Fruit fly (Drosophila melanogaster) whole organism, pupa: ENCODE results near the gene CG10254.

Source experiments
- CG10348 ChIP-seq: fragments of 200-800 bp; sonication (Bioruptor generic); IDR thresholded peaks from 2 replicates; pipeline ENCODE4 v1.3.6; 2022; ENCODE audit warnings: missing biosample characterization, missing genetic modification characterization
- CG12605 ChIP-seq: fragments of 200-800 bp; sonication (Bioruptor generic); IDR thresholded peaks from 2 replicates; pipeline ENCODE4 v1.3.6; 2022; ENCODE audit warnings: missing biosample characterization, missing genetic modification characterization
- CG13204 ChIP-seq: fragments of 200-800 bp; sonication (Bioruptor generic); optimal IDR thresholded peaks from 2 replicates; lab custom pipeline; 2018; ENCODE audit warnings: missing biosample characterization, mild to moderate bottlenecking, missing genetic modification characterization, moderate library complexity
- CG14655 ChIP-seq: fragments of 200-800 bp; sonication (Bioruptor generic); optimal IDR thresholded peaks from 3 replicates; lab custom pipeline; 2017; ENCODE audit warnings: mild to moderate bottlenecking, missing biosample characterization, missing genetic modification reagents, missing genetic modification characterization
- CG15710 ChIP-seq: fragments of 200-800 bp; sonication (Bioruptor generic); optimal IDR thresholded peaks from 2 replicates; lab custom pipeline; 2018; ENCODE audit warnings: missing biosample characterization, mild to moderate bottlenecking, missing genetic modification characterization, moderate library complexity
- CG17806 ChIP-seq: fragments of 200-800 bp; sonication (Bioruptor generic); optimal IDR thresholded peaks from 2 replicates; lab custom pipeline; 2018; ENCODE audit warnings: missing biosample characterization, mild to moderate bottlenecking, missing genetic modification characterization, moderate library complexity
- CG32121 ChIP-seq: fragments of 200-800 bp; sonication (Bioruptor generic); IDR thresholded peaks from 2 replicates; pipeline ENCODE4 v1.3.6; 2022; ENCODE audit warnings: missing biosample characterization, missing genetic modification characterization
- CG34367 ChIP-seq: fragments of 200-800 bp; sonication (Bioruptor generic); optimal IDR thresholded peaks from 2 replicates; lab custom pipeline; 2018; ENCODE audit warnings: missing biosample characterization, mild to moderate bottlenecking, missing genetic modification characterization
- CG4496 ChIP-seq: fragments of 200-800 bp; sonication (Bioruptor generic); IDR thresholded peaks from 3 replicates; pipeline ENCODE4 v1.3.6; 2022; ENCODE audit warnings: missing biosample characterization, missing genetic modification characterization
- CG8159 ChIP-seq: fragments of 200-800 bp; sonication (Bioruptor generic); optimal IDR thresholded peaks from 3 replicates; lab custom pipeline; 2018; ENCODE audit warnings: missing biosample characterization, mild to moderate bottlenecking, missing genetic modification characterization, moderate library complexity
- CG8301 ChIP-seq: fragments of 200-800 bp; sonication (Bioruptor generic); optimal IDR thresholded peaks from 2 replicates; lab custom pipeline; 2018; ENCODE audit warnings: missing biosample characterization, mild to moderate bottlenecking, missing genetic modification characterization
- CG9948 ChIP-seq: fragments of 200-800 bp; sonication (Bioruptor generic); optimal IDR thresholded peaks from 2 replicates; lab custom pipeline; 2018; ENCODE audit warnings: missing biosample characterization, mild to moderate bottlenecking, missing genetic modification characterization, moderate library complexity
- D1 ChIP-seq: fragments of 200-800 bp; sonication (Bioruptor generic); optimal IDR thresholded peaks from 2 replicates; lab custom pipeline; 2018; ENCODE audit warnings: missing biosample characterization, mild to moderate bottlenecking, missing genetic modification characterization, moderate library complexity
- EcR ChIP-seq: fragments of 200-800 bp; sonication (Bioruptor generic); optimal IDR thresholded peaks from 3 replicates; lab custom pipeline; 2019; ENCODE audit warnings: missing biosample characterization, missing genetic modification characterization, mild to moderate bottlenecking, moderate library complexity, missing genetic modification reagents
- Ets98B ChIP-seq: fragments of 200-800 bp; sonication (Bioruptor generic); IDR thresholded peaks from 2 replicates; pipeline ENCODE4 v1.3.6; 2022; ENCODE audit warnings: missing biosample characterization, missing genetic modification characterization
- Pif1A ChIP-seq: fragments of 200-800 bp; sonication (Bioruptor generic); optimal IDR thresholded peaks from 3 replicates; lab custom pipeline; 2016; ENCODE audit warnings: missing biosample characterization, missing genetic modification characterization
- Pif1B ChIP-seq: fragments of 200-800 bp; sonication (Bioruptor generic); optimal IDR thresholded peaks from 3 replicates; lab custom pipeline; 2016; ENCODE audit warnings: missing biosample characterization, missing genetic modification characterization
- Snoo ChIP-seq: fragments of 200-800 bp; sonication (Bioruptor generic); optimal IDR thresholded peaks from 3 replicates; lab custom pipeline; 2017; ENCODE audit warnings: missing biosample characterization, mild to moderate bottlenecking, missing genetic modification characterization, inconsistent platforms
- fd96Ca ChIP-seq: fragments of 200-800 bp; sonication (Bioruptor generic); IDR thresholded peaks from 3 replicates; pipeline ENCODE4 v1.3.6; 2022; ENCODE audit warnings: missing biosample characterization, missing genetic modification characterization
- gl ChIP-seq: fragments of 200-800 bp; sonication (Bioruptor generic); optimal IDR thresholded peaks from 2 replicates; lab custom pipeline; 2018; ENCODE audit warnings: missing biosample characterization, mild to moderate bottlenecking, missing genetic modification characterization
- rn ChIP-seq: fragments of 200-800 bp; sonication (Bioruptor generic); IDR thresholded peaks from 2 replicates; pipeline ENCODE4 v1.3.6; 2022; ENCODE audit warnings: missing biosample characterization, missing genetic modification characterization

The CG10254 gene

dm6 chr3R:23694579-23695033 is at the start of gene CG10254:
Gene CG10254 (minus strand): TSS chr3R:23694983.
- TF ChIP-seq CG10348 (GFP tag; lab: Robert Waterston, UW), result no peak

dm6 chr3R:23740968-23741367 is 46.2 kb upstream of the CG10254 start:
- no peak for TF ChIP-seq CG9948 (tag; lab: Kevin White, UChicago)
- TF ChIP-seq Snoo, result no peak
- TF ChIP-seq CG4496 (GFP tag; lab: Robert Waterston, UW), result no peak
- TF ChIP-seq CG34367 (tag; lab: Kevin White, UChicago), result no peak
- TF ChIP-seq, all 21 proteins: peak for 0

dm6 chr3R:23737676-23738574 is 43.1 kb upstream of the CG10254 start:
- no peak for TF ChIP-seq gl (tag; lab: Kevin White, UChicago)
- TF ChIP-seq CG12605, result no peak
- no peak for TF ChIP-seq Pif1B (GFP tag; lab: Kevin White, UChicago)
- no peak for TF ChIP-seq CG13204
- TF ChIP-seq CG10348 (GFP tag; lab: Robert Waterston, UW), result no peak
- peak; percentile 66 for TF ChIP-seq CG14655
- no peak for TF ChIP-seq Snoo
- TF ChIP-seq Ets98B, result no peak
- peak; percentile 65 for TF ChIP-seq CG8301 (tag; lab: Kevin White, UChicago)
- TF ChIP-seq CG8159 (tag; lab: Kevin White, UChicago), result peak; percentile 42
- no peak for TF ChIP-seq CG4496 (GFP tag; lab: Robert Waterston, UW)
- no peak for TF ChIP-seq fd96Ca (GFP tag; lab: Robert Waterston, UW)
- TF ChIP-seq Pif1A (GFP tag; lab: Kevin White, UChicago), result peak; percentile 51
- TF ChIP-seq CG15710 (tag; lab: Kevin White, UChicago), result peak; percentile 45
- no peak for TF ChIP-seq CG32121 (GFP tag; lab: Robert Waterston, UW)
- TF ChIP-seq CG34367 (tag; lab: Kevin White, UChicago), result peak; percentile 17
- no peak for TF ChIP-seq rn (GFP tag; lab: Robert Waterston, UW)
- TF ChIP-seq CG9948 (tag; lab: Kevin White, UChicago), result peak; percentile 20
- no peak for TF ChIP-seq D1 (tag; lab: Kevin White, UChicago)
- TF ChIP-seq CG17806 (tag; lab: Kevin White, UChicago), result peak; percentile 18
- TF ChIP-seq EcR (GFP tag; lab: Kevin White, UChicago), result no peak

- TF ChIP-seq Pif1A (GFP tag; lab: Kevin White, UChicago) (no peak), fd96Ca (GFP tag; lab: Robert Waterston, UW) (no peak), CG14655 (no peak), Snoo (no peak), CG9948 (tag; lab: Kevin White, UChicago) (no peak)
Observed at dm6 chr3R:23736365-23736764, 41.6 kb upstream of the CG10254 start.

dm6 chr3R:23735648-23736047 is 40.9 kb upstream of the CG10254 start:
- TF ChIP-seq CG15710 (tag; lab: Kevin White, UChicago) (no peak), Pif1B (GFP tag; lab: Kevin White, UChicago) (no peak), EcR (GFP tag; lab: Kevin White, UChicago) (no peak), CG13204 (no peak), Ets98B (no peak), fd96Ca (GFP tag; lab: Robert Waterston, UW) (0 out of 3 replicates have a peak, but pooled peaks have one; percentile 24), CG12605 (no peak)

dm6 chr3R:23734573-23735404 is 40.0 kb upstream of the CG10254 start:
- peak; percentile 79; the same call in 2 of the 3 replicates for TF ChIP-seq CG4496 (GFP tag; lab: Robert Waterston, UW)
- no peak for TF ChIP-seq CG10348 (GFP tag; lab: Robert Waterston, UW)
- no peak for TF ChIP-seq CG17806 (tag; lab: Kevin White, UChicago)
- TF ChIP-seq CG15710 (tag; lab: Kevin White, UChicago), result no peak
- peak; percentile 6 for TF ChIP-seq CG8301 (tag; lab: Kevin White, UChicago)
- TF ChIP-seq CG14655, result no peak
- no peak for TF ChIP-seq D1 (tag; lab: Kevin White, UChicago)
- TF ChIP-seq Pif1B (GFP tag; lab: Kevin White, UChicago), result peak; percentile 35
- peak; percentile 21 for TF ChIP-seq Pif1A (GFP tag; lab: Kevin White, UChicago)
- TF ChIP-seq fd96Ca (GFP tag; lab: Robert Waterston, UW), result peak; percentile 54; the same call in 2 of the 3 replicates
- no peak for TF ChIP-seq CG13204
- no peak for TF ChIP-seq CG34367 (tag; lab: Kevin White, UChicago)
- no peak for TF ChIP-seq gl (tag; lab: Kevin White, UChicago)
- peak; percentile 77 for TF ChIP-seq Ets98B
- peak; percentile 22; the same call in 1 of the 2 replicates for TF ChIP-seq CG12605
- TF ChIP-seq EcR (GFP tag; lab: Kevin White, UChicago), result no peak
- TF ChIP-seq, all 21 proteins: peak for 7
